Fruit fly (Drosophila melanogaster) whole organism, embryonic: Measurements from ENCODE around the gene PolD2.

Experiments
- Asciz ChIP-seq: fragments of 200-800 bp; sonication (Bioruptor generic); optimal IDR thresholded peaks from 2 replicates; lab custom pipeline; 2017; ENCODE audit warnings: missing biosample characterization, mild to moderate bottlenecking, missing genetic modification characterization, missing genetic modification reagents
- B-H1 ChIP-seq: fragments of 200-800 bp; sonication (Bioruptor generic); IDR thresholded peaks from 3 replicates; pipeline ENCODE4 v1.3.6; 2022; ENCODE audit warnings: missing biosample characterization, missing genetic modification characterization
- Blimp-1 ChIP-seq: fragments of 200-800 bp; sonication (Bioruptor generic); optimal IDR thresholded peaks from 3 replicates; lab custom pipeline; 2018; ENCODE audit warnings: missing biosample characterization, missing genetic modification characterization, mild to moderate bottlenecking, moderate library complexity, missing genetic modification reagents
- CG10959 ChIP-seq: fragments of 200-800 bp; sonication (Bioruptor generic); IDR thresholded peaks from 2 replicates; pipeline ENCODE4 v1.3.6; 2022; ENCODE audit warnings: missing biosample characterization, missing genetic modification characterization
- CG11247 ChIP-seq: fragments of 200-800 bp; sonication (Bioruptor generic); IDR thresholded peaks from 2 replicates; pipeline ENCODE4 v1.3.6; 2022; ENCODE audit warnings: missing biosample characterization, missing genetic modification characterization
- CG12769 ChIP-seq: fragments of 200-800 bp; sonication (Bioruptor generic); optimal IDR thresholded peaks from 2 replicates; lab custom pipeline; 2019; ENCODE audit warnings: missing biosample characterization, mild to moderate bottlenecking, missing genetic modification characterization, moderate library complexity
- CG15514 ChIP-seq: fragments of 200-800 bp; sonication (Bioruptor generic); optimal IDR thresholded peaks from 3 replicates; lab custom pipeline; 2017; ENCODE audit warnings: missing biosample characterization, missing genetic modification characterization, mild to moderate bottlenecking, moderate library complexity, missing genetic modification reagents
- CG2202 ChIP-seq: fragments of 200-800 bp; sonication (Bioruptor generic); optimal IDR thresholded peaks from 2 replicates; lab custom pipeline; 2018; ENCODE audit warnings: missing biosample characterization, mild to moderate bottlenecking, missing genetic modification characterization
- CG3065 ChIP-seq: fragments of 200-800 bp; sonication (Bioruptor generic); optimal IDR thresholded peaks from 2 replicates; lab custom pipeline; 2016; ENCODE audit warnings: missing biosample characterization, missing genetic modification characterization
- CG31224 ChIP-seq: fragments of 200-800 bp; sonication (Bioruptor generic); IDR thresholded peaks from 2 replicates; pipeline ENCODE4 v1.3.6; 2022; ENCODE audit warnings: missing biosample characterization, missing genetic modification characterization
- CG34422 ChIP-seq: fragments of 200-800 bp; sonication (Bioruptor generic); IDR thresholded peaks from 3 replicates; pipeline ENCODE4 v1.3.6; 2022; ENCODE audit warnings: missing biosample characterization, missing genetic modification characterization
- CG3838 ChIP-seq: fragments of 200-800 bp; sonication (Bioruptor generic); optimal IDR thresholded peaks from 3 replicates; lab custom pipeline; 2016; ENCODE audit warnings: missing biosample characterization, missing genetic modification characterization
- CG4282 ChIP-seq: fragments of 200-800 bp; sonication (Bioruptor generic); optimal IDR thresholded peaks from 2 replicates; lab custom pipeline; 2016; ENCODE audit warnings: missing biosample characterization, missing genetic modification characterization
- CG4328 ChIP-seq: fragments of 200-800 bp; sonication (Bioruptor generic); optimal IDR thresholded peaks from 3 replicates; lab custom pipeline; 2017; ENCODE audit warnings: missing biosample characterization, missing genetic modification reagents, missing genetic modification characterization
- CG4360 ChIP-seq: fragments of 200-800 bp; sonication (Bioruptor generic); IDR thresholded peaks from 2 replicates; pipeline ENCODE4 v1.3.6; 2022; ENCODE audit warnings: missing biosample characterization, missing genetic modification characterization
- CG4707 ChIP-seq: fragments of 200-800 bp; sonication (Bioruptor generic); optimal IDR thresholded peaks from 2 replicates; lab custom pipeline; 2018; ENCODE audit warnings: missing biosample characterization, mild to moderate bottlenecking, missing genetic modification characterization, moderate library complexity
- CG4854 ChIP-seq: fragments of 200-800 bp; sonication (Bioruptor generic); optimal IDR thresholded peaks from 2 replicates; lab custom pipeline; 2016; ENCODE audit warnings: missing biosample characterization, missing genetic modification characterization, inconsistent platforms
- CG5180 ChIP-seq: fragments of 200-800 bp; sonication (Bioruptor generic); optimal IDR thresholded peaks from 3 replicates; lab custom pipeline; 2017; ENCODE audit warnings: missing biosample characterization, missing genetic modification characterization, mild to moderate bottlenecking, moderate library complexity, missing genetic modification reagents
- CG6765 ChIP-seq: fragments of 200-800 bp; sonication (Bioruptor generic); optimal IDR thresholded peaks from 3 replicates; lab custom pipeline; 2017; ENCODE audit warnings: missing biosample characterization, mild to moderate bottlenecking, missing genetic modification characterization
- CG8765 ChIP-seq: fragments of 200-800 bp; sonication (Bioruptor generic); IDR thresholded peaks from 2 replicates; pipeline ENCODE4 v1.3.6; 2022; ENCODE audit warnings: missing biosample characterization, missing genetic modification characterization
- CG8944 ChIP-seq: fragments of 200-800 bp; sonication (Bioruptor generic); optimal IDR thresholded peaks from 3 replicates; lab custom pipeline; 2016; ENCODE audit warnings: missing biosample characterization, missing genetic modification characterization
- CkIIα-i1 ChIP-seq: fragments of 200-800 bp; sonication (Bioruptor generic); IDR thresholded peaks from 2 replicates; pipeline ENCODE4 v1.3.6; 2022; ENCODE audit warnings: missing biosample characterization, missing genetic modification characterization
- Dll ChIP-seq: fragments of 200-800 bp; sonication (Bioruptor generic); IDR thresholded peaks from 4 replicates; pipeline ENCODE4 v1.3.6; 2022; ENCODE audit warnings: missing biosample characterization, missing genetic modification characterization; ENCODE audit not compliant: partially characterized antibody
- Drgx ChIP-seq: fragments of 200-800 bp; sonication (Bioruptor generic); IDR thresholded peaks from 2 replicates; pipeline ENCODE4 v1.3.6; 2022; ENCODE audit warnings: missing biosample characterization, missing genetic modification characterization
- E2f2 ChIP-seq: fragments of 200-800 bp; sonication (Bioruptor generic); IDR thresholded peaks from 2 replicates; pipeline ENCODE4 v1.3.6; 2022; ENCODE audit warnings: missing biosample characterization, missing genetic modification characterization
- Ets65A ChIP-seq: fragments of 200-800 bp; sonication (Bioruptor generic); peaks from one replicate; lab custom pipeline; 2016; ENCODE audit warnings: missing biosample characterization, missing genetic modification characterization
- HLH54F ChIP-seq: fragments of 200-800 bp; sonication (Bioruptor generic); optimal IDR thresholded peaks from 3 replicates; lab custom pipeline; 2016; ENCODE audit warnings: missing biosample characterization, missing genetic modification characterization
- Hr78 ChIP-seq, 2 experiments: fragments of 200-800 bp in 1 of 2; fragments of >200 bp in 1 of 2; sonication (Bioruptor generic) in 1 of 2; optimal IDR thresholded peaks; 2 replicates each; lab custom pipeline; 2017 to 2019; ENCODE audit warnings: missing biosample characterization in 2 of 2, missing genetic modification characterization in 2 of 2, mild to moderate bottlenecking in 1 of 2, moderate library complexity in 1 of 2
- Mrtf ChIP-seq: fragments of 200-800 bp; sonication (Bioruptor generic); IDR thresholded peaks from 3 replicates; pipeline ENCODE4 v1.3.6; 2022; ENCODE audit warnings: missing biosample characterization, missing genetic modification characterization
- Ptx1 ChIP-seq: fragments of 200-800 bp; sonication (Bioruptor generic); IDR thresholded peaks from 2 replicates; pipeline ENCODE4 v1.3.6; 2022; ENCODE audit warnings: missing biosample characterization, missing genetic modification characterization
- Ravus ChIP-seq: fragments of 200-800 bp; sonication (Bioruptor generic); IDR thresholded peaks from 2 replicates; pipeline ENCODE4 v1.3.6; 2022; ENCODE audit warnings: missing biosample characterization, missing genetic modification characterization
- ap ChIP-seq: fragments of 200-800 bp; sonication (Bioruptor generic); IDR thresholded peaks from 2 replicates; pipeline ENCODE4 v1.3.6; 2022; ENCODE audit warnings: missing biosample characterization, missing genetic modification characterization
- ci ChIP-seq: fragments of 200-800 bp; sonication (Bioruptor generic); IDR thresholded peaks from 3 replicates; pipeline ENCODE4 v1.3.6; 2022; ENCODE audit warnings: missing biosample characterization, missing genetic modification characterization
- dimm ChIP-seq: fragments of 200-800 bp; sonication (Bioruptor generic); IDR thresholded peaks from 2 replicates; pipeline ENCODE4 v1.3.6; 2022; ENCODE audit warnings: missing biosample characterization, missing genetic modification characterization
- dpn ChIP-seq, 2 experiments: fragments of 200-800 bp; sonication (Bioruptor generic); optimal IDR thresholded peaks; 3 replicates each; lab custom pipeline; 2016; ENCODE audit warnings: missing biosample characterization in 2 of 2, missing genetic modification characterization in 2 of 2
- fru ChIP-seq: fragments of >200 bp; optimal IDR thresholded peaks from 2 replicates; lab custom pipeline; 2017
- grn ChIP-seq: fragments of 200-800 bp; sonication (Bioruptor generic); optimal IDR thresholded peaks from 3 replicates; lab custom pipeline; 2017; ENCODE audit warnings: missing biosample characterization, missing genetic modification characterization
- gro ChIP-seq: fragments of 200-800 bp; sonication (Bioruptor generic); optimal IDR thresholded peaks from 2 replicates; lab custom pipeline; 2016; ENCODE audit warnings: missing biosample characterization, missing genetic modification characterization
- gt ChIP-seq: fragments of 200-800 bp; sonication (Bioruptor generic); IDR thresholded peaks from 2 replicates; pipeline ENCODE4 v1.3.6; 2022; ENCODE audit warnings: missing biosample characterization, missing genetic modification characterization
- her ChIP-seq: fragments of 200-800 bp; sonication (Bioruptor generic); optimal IDR thresholded peaks from 2 replicates; lab custom pipeline; 2016; ENCODE audit warnings: missing biosample characterization, missing genetic modification characterization
- pan ChIP-seq, 4 experiments: fragments of >200 bp in 3 of 4; fragments of 200-800 bp in 1 of 4; sonication (Bioruptor generic) in 1 of 4; optimal IDR thresholded peaks in 3 of 4; IDR thresholded peaks in 1 of 4; 2 replicates each; pipeline versions ENCODE4 v1.3.6 to Lab custom; 2017 to 2022; ENCODE audit warnings: missing biosample characterization in 2 of 4, missing genetic modification characterization in 2 of 4, mixed read lengths in 1 of 4
- pho ChIP-seq: fragments of 200-800 bp; sonication (Bioruptor generic); optimal IDR thresholded peaks from 2 replicates; lab custom pipeline; 2016; ENCODE audit warnings: missing biosample characterization, missing genetic modification characterization
- prd ChIP-seq, 3 experiments: fragments of >200 bp in 2 of 3; fragments of 200-800 bp in 1 of 3; sonication (Bioruptor generic) in 1 of 3; optimal IDR thresholded peaks in 2 of 3; IDR thresholded peaks in 1 of 3; 2 replicates in 2 of 3; 3 replicates in 1 of 3; pipeline versions ENCODE4 v1.3.6 to Lab custom; 2017 to 2022; ENCODE audit warnings: missing biosample characterization in 1 of 3, missing genetic modification characterization in 1 of 3
- pum ChIP-seq: fragments of 200-800 bp; sonication (Bioruptor generic); optimal IDR thresholded peaks from 2 replicates; lab custom pipeline; 2016; ENCODE audit warnings: missing biosample characterization, missing genetic modification characterization
- sim ChIP-seq: fragments of 200-800 bp; sonication (Bioruptor generic); IDR thresholded peaks from 2 replicates; pipeline ENCODE4 v1.3.6; 2022; ENCODE audit warnings: missing biosample characterization, missing genetic modification characterization
- tll ChIP-seq, 2 experiments: fragments of 200-800 bp in 1 of 2; fragments of >200 bp in 1 of 2; sonication (Bioruptor generic) in 1 of 2; optimal IDR thresholded peaks; 2 replicates each; lab custom pipeline; 2017 to 2019; ENCODE audit warnings: missing biosample characterization in 2 of 2, missing genetic modification characterization in 2 of 2, mild to moderate bottlenecking in 1 of 2, moderate library complexity in 1 of 2
- tup ChIP-seq: fragments of 200-800 bp; sonication (Bioruptor generic); optimal IDR thresholded peaks from 2 replicates; lab custom pipeline; 2016; ENCODE audit warnings: missing biosample characterization, mild to moderate bottlenecking, missing genetic modification characterization, moderate library complexity
- yki ChIP-seq: fragments of >200 bp; optimal IDR thresholded peaks from 3 replicates; lab custom pipeline; 2018

Gene PolD2

DNA sequence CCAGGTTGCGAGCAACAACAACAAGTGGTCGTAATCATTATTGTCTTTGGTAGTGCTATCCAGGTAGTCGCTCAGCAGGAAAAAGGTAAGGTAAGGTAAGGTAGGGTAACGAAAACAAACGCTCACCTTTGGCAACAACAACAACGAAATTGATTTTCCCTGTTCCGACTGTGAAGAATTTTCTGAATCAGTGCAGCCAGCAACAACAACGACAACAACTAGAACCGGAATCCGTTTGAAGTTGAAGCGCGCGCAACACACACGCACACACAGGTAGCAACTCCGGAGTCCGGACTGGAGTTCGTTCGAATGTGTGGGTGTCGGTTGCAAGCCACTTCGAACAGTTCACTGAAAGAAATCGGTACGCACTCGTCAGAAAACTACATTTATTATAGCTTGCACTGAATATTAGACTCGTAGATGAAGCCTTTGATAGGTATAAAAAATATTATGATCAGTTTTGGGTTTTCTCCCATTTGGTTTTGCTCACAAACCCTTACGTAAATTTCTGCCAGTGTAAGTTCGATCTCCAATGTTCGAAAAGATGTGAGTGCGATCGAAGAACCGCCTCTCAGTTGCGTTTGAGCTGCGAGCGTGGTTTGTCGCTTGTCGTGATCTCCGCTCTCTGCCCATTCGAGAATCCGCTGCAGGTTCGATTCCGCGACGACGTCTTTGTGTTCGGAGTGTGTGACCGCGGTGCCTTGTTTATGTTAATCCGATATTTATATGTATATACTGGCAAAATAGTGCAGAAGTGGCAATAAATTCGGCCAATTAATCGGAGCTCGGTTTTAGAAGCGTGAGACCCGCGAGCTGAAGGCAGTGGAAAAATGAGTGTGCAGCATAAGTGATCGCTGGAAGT lies 28.9 kb upstream of the PolD2 start, which contains the start of gene CG13921 (continued):
- peak; percentile 98 for TF ChIP-seq CG4360
- peak; percentile 100 for TF ChIP-seq ci (GFP tag; lab: Robert Waterston, UW)
- peak; percentile 98 for TF ChIP-seq tup (GFP tag; lab: Kevin White, UChicago)
- TF ChIP-seq CG10959, result peak; percentile 100
- TF ChIP-seq CG4282 (GFP tag; lab: Kevin White, UChicago), result peak; percentile 96
- peak; percentile 98 for TF ChIP-seq CG3065 (GFP tag; lab: Kevin White, UChicago)
- no peak for TF ChIP-seq Dll (GFP tag; lab: Robert Waterston, UW)
- TF ChIP-seq gro (GFP tag; lab: Kevin White, UChicago), result peak; percentile 99
- peak; percentile 98 for TF ChIP-seq CG11247 (GFP tag; lab: Robert Waterston, UW)
- TF ChIP-seq tll (GFP tag; optimal IDR thresholded peaks at IDR 0.05; lab: Kevin White, UChicago), result peak in 1 of 2 experiments; percentile 94
- peak; percentile 98 for TF ChIP-seq gt
- TF ChIP-seq CkIIα-i1 (GFP tag; lab: Robert Waterston, UW), result peak; percentile 93
- peak; percentile 99 for TF ChIP-seq dpn (GFP tag; optimal IDR thresholded peaks at IDR 0.05; lab: Kevin White, UChicago)
- peak; percentile 99 for TF ChIP-seq sim (GFP tag; lab: Robert Waterston, UW)
- TF ChIP-seq ap (GFP tag; lab: Robert Waterston, UW), result peak; percentile 99
- peak; percentile 95 for TF ChIP-seq CG4328 (GFP tag; lab: Kevin White, UChicago)
- no peak for TF ChIP-seq fru
- peak; percentile 95 for TF ChIP-seq Ptx1 (GFP tag; lab: Robert Waterston, UW)
- peak; percentile 99 for TF ChIP-seq CG8765
- peak; percentile 96 for TF ChIP-seq CG3838 (GFP tag; lab: Kevin White, UChicago)
- peak; percentile 97 for TF ChIP-seq pho (GFP tag; lab: Kevin White, UChicago)
- TF ChIP-seq CG15514 (GFP tag; lab: Kevin White, UChicago), result peak; percentile 92
- TF ChIP-seq Ravus, result peak; percentile 96
- peak; percentile 99 for TF ChIP-seq CG12769 (tag; lab: Kevin White, UChicago)
- peak; percentile 100 for TF ChIP-seq CG5180 (GFP tag; lab: Kevin White, UChicago)
- peak; percentile 85 for TF ChIP-seq E2f2 (GFP tag; lab: Robert Waterston, UW)
- TF ChIP-seq CG4854 (GFP tag; lab: Kevin White, UChicago), result peak; percentile 99
- peak; percentile 98 for TF ChIP-seq B-H1 (GFP tag; lab: Robert Waterston, UW)
- peak; percentile 98 for TF ChIP-seq Mrtf (GFP tag; lab: Robert Waterston, UW)
- peak; percentile 100 for TF ChIP-seq Drgx (GFP tag; lab: Robert Waterston, UW)
- TF ChIP-seq HLH54F (GFP tag; lab: Kevin White, UChicago), result peak; percentile 98
- peak; percentile 94 for TF ChIP-seq CG6765 (GFP tag; lab: Kevin White, UChicago)
- peak; percentile 91 for TF ChIP-seq grn (GFP tag; lab: Kevin White, UChicago)
- peak; percentile 98 for TF ChIP-seq CG2202 (tag; lab: Kevin White, UChicago)
- peak; percentile 98 for TF ChIP-seq Blimp-1 (GFP tag; lab: Kevin White, UChicago)
- no peak for TF ChIP-seq prd (optimal IDR thresholded peaks at IDR 0.05; lab: Kevin White, UChicago)
- TF ChIP-seq prd (GFP tag; IDR thresholded peaks at IDR 0.05; lab: Robert Waterston, UW), result peak; percentile 100
- peak; percentile 96 for TF ChIP-seq CG31224 (GFP tag; lab: Robert Waterston, UW)
- TF ChIP-seq Asciz, result peak; percentile 98
- peak in 1 of 2 experiments; percentile 92 for TF ChIP-seq Hr78 (GFP tag; optimal IDR thresholded peaks at IDR 0.05; lab: Kevin White, UChicago)
- TF ChIP-seq dimm (GFP tag; lab: Robert Waterston, UW), result peak; percentile 97
- TF ChIP-seq pan (optimal IDR thresholded peaks at IDR 0.05; lab: Kevin White, UChicago), result no peak
- TF ChIP-seq pan (GFP tag; optimal IDR thresholded peaks at IDR 0.05 in 1 of 2, IDR thresholded peaks at IDR 0.05 in 1 of 2), result peak in 1 of 2 experiments; percentile 99
- TF ChIP-seq Ets65A (GFP tag; lab: Kevin White, UChicago), result peak; percentile 100
- peak; percentile 93 for TF ChIP-seq CG4707 (GFP tag; lab: Kevin White, UChicago)
- TF ChIP-seq her (GFP tag; lab: Kevin White, UChicago), result peak; percentile 97
- peak; percentile 99 for TF ChIP-seq CG34422
- peak; percentile 99 for TF ChIP-seq CG8944 (GFP tag; lab: Kevin White, UChicago)
- peak; percentile 100 for TF ChIP-seq pum (GFP tag; lab: Kevin White, UChicago)
- no peak for TF ChIP-seq yki (lab: Kevin White, UChicago)
